Fruit fly (Drosophila melanogaster): ENCODE results near the gene CG1750.

Gene CG1750

dm6 chr3R:31247281-31247995 is 7.3 kb downstream of the CG1750 start (continued):
- TF ChIP-seq CG12236 (GFP tag; optimal IDR thresholded peaks at IDR 0.05): no peak
- peak; percentile 71 for TF ChIP-seq Six4 (GFP tag; optimal IDR thresholded peaks at IDR 0.05)
- peak in 1 of 3 experiments; percentile 60 for TF ChIP-seq lola (GFP tag; optimal IDR thresholded peaks at IDR 0.05)
- TF ChIP-seq CG17186 (GFP tag; optimal IDR thresholded peaks at IDR 0.05): no peak
- no peak for TF ChIP-seq zfh2 (GFP tag; optimal IDR thresholded peaks at IDR 0.05)
- TF ChIP-seq CG3995 (GFP tag; optimal IDR thresholded peaks at IDR 0.05): no peak
- peak; percentile 66 for TF ChIP-seq kah (GFP tag; optimal IDR thresholded peaks at IDR 0.05)
- TF ChIP-seq Sin3A (optimal IDR thresholded peaks at IDR 0.05): no peak
- no peak for TF ChIP-seq CG15011 (GFP tag; optimal IDR thresholded peaks at IDR 0.05)
- TF ChIP-seq Trl (optimal IDR thresholded peaks at IDR 0.05): no peak
- TF ChIP-seq Trl (GFP tag; optimal IDR thresholded peaks at IDR 0.05): peak; percentile 49
- TF ChIP-seq D19A (tag; optimal IDR thresholded peaks at IDR 0.05): peak; percentile 72
- TF ChIP-seq btn (GFP tag; optimal IDR thresholded peaks at IDR 0.05): peak; percentile 66
- TF ChIP-seq sqz (GFP tag; optimal IDR thresholded peaks at IDR 0.05): peak; percentile 44
- TF ChIP-seq CG3838 (GFP tag; optimal IDR thresholded peaks at IDR 0.05): no peak
- TF ChIP-seq CG2129 (GFP tag; IDR thresholded peaks at IDR 0.05; ENCODE audit: partially characterized antibody): no peak
- TF ChIP-seq ham (GFP tag; IDR thresholded peaks at IDR 0.05): no peak
- peak; percentile 22 for TF ChIP-seq fu2 (GFP tag; optimal IDR thresholded peaks at IDR 0.05)
- no peak for TF ChIP-seq Fer2 (tag; optimal IDR thresholded peaks at IDR 0.05)
- TF ChIP-seq ci (GFP tag; IDR thresholded peaks at IDR 0.05): peak; percentile 89
- TF ChIP-seq CG14667 (GFP tag; IDR thresholded peaks at IDR 0.05): peak; percentile 70
- TF ChIP-seq trem (tag; optimal IDR thresholded peaks at IDR 0.05): peak; percentile 64
- TF ChIP-seq Awh (GFP tag; IDR thresholded peaks at IDR 0.05): peak; percentile 97
- TF ChIP-seq CG10366 (GFP tag; IDR thresholded peaks at IDR 0.05): peak; percentile 73
- peak; percentile 28 for TF ChIP-seq CG6813 (GFP tag; optimal IDR thresholded peaks at IDR 0.05)
- TF ChIP-seq CG10543 (GFP tag; optimal IDR thresholded peaks at IDR 0.05): peak; percentile 58
- peak; percentile 65 for TF ChIP-seq ATbp (GFP tag; optimal IDR thresholded peaks at IDR 0.05)
- no peak for TF ChIP-seq Dref (GFP tag; IDR thresholded peaks at IDR 0.05)
- no peak for TF ChIP-seq sc (optimal IDR thresholded peaks at IDR 0.05)
- peak; percentile 47 for TF ChIP-seq sc (GFP tag; optimal IDR thresholded peaks at IDR 0.05)
- peak; percentile 43 for TF ChIP-seq wek (GFP tag; optimal IDR thresholded peaks at IDR 0.05)
- peak; percentile 39 for TF ChIP-seq Nf-YB (GFP tag; optimal IDR thresholded peaks at IDR 0.05)
- peak; percentile 24 for TF ChIP-seq CG12104 (GFP tag; optimal IDR thresholded peaks at IDR 0.05)
- TF ChIP-seq CG16813 (GFP tag; IDR thresholded peaks at IDR 0.05; ENCODE audit: partially characterized antibody): no peak
- TF ChIP-seq Mad (GFP tag; optimal IDR thresholded peaks at IDR 0.05): peak; percentile 11
- TF ChIP-seq tgo (GFP tag; IDR thresholded peaks at IDR 0.05): peak; percentile 81
- no peak for TF ChIP-seq CG1832 (GFP tag; optimal IDR thresholded peaks at IDR 0.05)
- TF ChIP-seq wdn (GFP tag; IDR thresholded peaks at IDR 0.05): no peak
- peak; percentile 77 for TF ChIP-seq sob (GFP tag; IDR thresholded peaks at IDR 0.05)
- peak; percentile 45 for TF ChIP-seq Max (GFP tag; optimal IDR thresholded peaks at IDR 0.05)
- peak; percentile 44 for TF ChIP-seq oc (tag; optimal IDR thresholded peaks at IDR 0.05)
- TF ChIP-seq CG1647 (GFP tag; optimal IDR thresholded peaks at IDR 0.05): peak; percentile 46
- TF ChIP-seq CG11085 (GFP tag; IDR thresholded peaks at IDR 0.05): no peak
- peak; percentile 52 for TF ChIP-seq Side (GFP tag; optimal IDR thresholded peaks at IDR 0.05)
- TF ChIP-seq CG3065 (GFP tag; optimal IDR thresholded peaks at IDR 0.05): no peak
- peak; percentile 34 for TF ChIP-seq kay (GFP tag; optimal IDR thresholded peaks at IDR 0.05)
- TF ChIP-seq bowl (GFP tag; IDR thresholded peaks at IDR 0.05): peak; percentile 59; the same call in 1 of the 2 replicates
- peak; percentile 20 for TF ChIP-seq Sry-δ (GFP tag; optimal IDR thresholded peaks at IDR 0.05)
- TF ChIP-seq CG8765 (GFP tag; IDR thresholded peaks at IDR 0.05): no peak
- TF ChIP-seq CG11560 (tag; IDR thresholded peaks at IDR 0.05): 0 out of 3 replicates have a peak, but pooled peaks have one; percentile 22
- no peak for TF ChIP-seq CG34224 (GFP tag; IDR thresholded peaks at IDR 0.05; ENCODE audit: partially characterized antibody)

Data from whole organism, embryonic.